Worm (Caenorhabditis elegans): ENCODE results near the gene C52G5.3.

DNA sequence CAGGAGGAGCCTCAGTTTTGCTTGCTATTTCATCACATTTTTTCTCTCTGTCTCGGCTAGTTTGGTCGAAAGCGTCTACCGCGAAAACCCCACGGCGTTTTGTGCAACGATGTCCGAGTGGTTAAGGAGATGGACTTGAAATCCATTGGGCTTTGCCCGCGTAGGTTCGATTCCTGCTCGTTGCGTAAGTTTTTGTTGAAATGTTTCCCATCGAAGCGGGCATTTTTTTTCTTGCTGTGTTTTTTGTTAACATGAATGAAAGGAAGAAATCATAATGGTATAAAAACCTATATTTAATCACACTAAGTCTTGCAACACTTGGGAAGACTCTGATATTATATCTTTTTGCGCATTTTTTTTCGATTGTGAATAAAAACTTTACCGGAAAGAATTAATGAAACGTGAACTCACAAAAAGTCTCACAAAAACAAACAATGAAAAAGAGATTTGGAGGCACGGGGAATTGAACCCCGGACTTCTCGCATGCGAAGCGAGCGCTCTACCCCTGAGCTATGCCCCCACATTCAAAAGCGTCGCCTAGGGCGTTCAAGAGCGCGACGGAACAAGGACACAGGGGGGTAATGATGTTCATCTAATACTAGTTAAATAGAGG, 44.0 kb upstream of the C52G5.3 start:
- TF ChIP-seq tbx-2 (tag; optimal IDR thresholded peaks at IDR 0.05) (peak; percentile 69), ceh-24 (tag; optimal IDR thresholded peaks at IDR 0.05) (peak; percentile 64), unc-86 (tag; optimal IDR thresholded peaks at IDR 0.05) (peak; percentile 82), zip-5 (tag; optimal IDR thresholded peaks at IDR 0.05) (peak; percentile 57), sox-4 (tag; optimal IDR thresholded peaks at IDR 0.05) (peak; percentile 74), ets-4 (tag; optimal IDR thresholded peaks at IDR 0.05) (peak; percentile 67), rnt-1 (tag; optimal IDR thresholded peaks at IDR 0.05) (peak; percentile 52), gmeb-2 (tag; optimal IDR thresholded peaks at IDR 0.05) (peak; percentile 76), lin-11 (tag; optimal IDR thresholded peaks at IDR 0.05) (peak; percentile 69), K09A11.1 (tag; optimal IDR thresholded peaks at IDR 0.05; ENCODE audit: insufficient read depth) (peak; percentile 56), pax-1 (tag; optimal IDR thresholded peaks at IDR 0.05) (no peak), ama-1 (optimal IDR thresholded peaks at IDR 0.05) (no peak), dve-1 (tag; optimal IDR thresholded peaks at IDR 0.05) (peak; percentile 32)

All from whole organism, late embryonic.